Worm (Caenorhabditis elegans): ENCODE data around the gene F11E6.6.

- TF ChIP-seq zag-1 (tag; optimal IDR thresholded peaks at IDR 0.05) (no peak), nhr-237 (tag; optimal IDR thresholded peaks at IDR 0.05) (no peak), fkh-10 (GFP tag; optimal IDR thresholded peaks at IDR 0.05) (no peak), elt-3 (tag; optimal IDR thresholded peaks at IDR 0.05) (no peak), ama-1 (optimal IDR thresholded peaks at IDR 0.05) (no peak), nfya-1 (tag; optimal IDR thresholded peaks at IDR 0.05; ENCODE audit: insufficient read depth) (no peak), elt-2 (tag; optimal IDR thresholded peaks at IDR 0.05) (no peak), R02D3.7 (tag; optimal IDR thresholded peaks at IDR 0.05) (no peak)
Observed at ce11 chrIV:17440001-17440400, 25.8 kb downstream of the F11E6.6 start, which contains the start of gene C06A12.19.
